Fruit fly (Drosophila melanogaster) whole organism, embryonic: ENCODE measurements around the gene CG7386.

Experiments
- Ada2b ChIP-seq: fragments of 200-800 bp; sonication (Bioruptor generic); IDR thresholded peaks from 2 replicates; pipeline ENCODE4 v1.3.6; 2022; ENCODE audit warnings: missing biosample characterization, missing genetic modification characterization
- Bteb2 ChIP-seq: fragments of 200-800 bp; sonication (Bioruptor generic); optimal IDR thresholded peaks from 2 replicates; lab custom pipeline; 2016; ENCODE audit warnings: missing biosample characterization, missing genetic modification characterization
- CG11695 ChIP-seq: fragments of 200-800 bp; sonication (Bioruptor generic); IDR thresholded peaks from 3 replicates; pipeline ENCODE4 v1.3.6; 2022; ENCODE audit warnings: missing biosample characterization, missing genetic modification characterization
- CG13894 ChIP-seq: fragments of 200-800 bp; sonication (Bioruptor generic); optimal IDR thresholded peaks from 3 replicates; lab custom pipeline; 2018; ENCODE audit warnings: missing biosample characterization, mild to moderate bottlenecking, missing genetic modification characterization, moderate library complexity
- CG14710 ChIP-seq: fragments of 200-800 bp; sonication (Bioruptor generic); optimal IDR thresholded peaks from 3 replicates; lab custom pipeline; 2019; ENCODE audit warnings: missing biosample characterization, mild to moderate bottlenecking, missing genetic modification characterization, moderate library complexity
- CG14965 ChIP-seq: fragments of 200-800 bp; sonication (Bioruptor generic); optimal IDR thresholded peaks from 2 replicates; lab custom pipeline; 2016; ENCODE audit warnings: missing biosample characterization, missing genetic modification characterization, borderline replicate concordance
- CG15479 ChIP-seq: fragments of 200-800 bp; sonication (Bioruptor generic); optimal IDR thresholded peaks from 3 replicates; lab custom pipeline; 2019; ENCODE audit warnings: missing biosample characterization, mild to moderate bottlenecking, missing genetic modification characterization, moderate library complexity
- CG16813 ChIP-seq: fragments of 200-800 bp; sonication (Bioruptor generic); IDR thresholded peaks from 3 replicates; pipeline ENCODE4 v1.3.6; 2022; ENCODE audit warnings: missing biosample characterization, missing genetic modification characterization; ENCODE audit not compliant: partially characterized antibody
- CG1832 ChIP-seq: fragments of 200-800 bp; sonication (Bioruptor generic); optimal IDR thresholded peaks from 2 replicates; lab custom pipeline; 2017; ENCODE audit warnings: missing biosample characterization, mild to moderate bottlenecking, missing genetic modification characterization, inconsistent platforms
- CG18619 ChIP-seq: fragments of 200-800 bp; sonication (Bioruptor generic); optimal IDR thresholded peaks from 3 replicates; lab custom pipeline; 2017; ENCODE audit warnings: missing biosample characterization, mild to moderate bottlenecking, missing genetic modification characterization
- CG2199 ChIP-seq: fragments of 200-800 bp; sonication (Bioruptor generic); IDR thresholded peaks from 3 replicates; pipeline ENCODE4 v1.3.6; 2022; ENCODE audit warnings: missing biosample characterization, missing genetic modification characterization
- CG3163 ChIP-seq: fragments of 200-800 bp; sonication (Bioruptor generic); optimal IDR thresholded peaks from 3 replicates; lab custom pipeline; 2016; ENCODE audit warnings: missing biosample characterization, missing genetic modification characterization
- CG34422 ChIP-seq: fragments of 200-800 bp; sonication (Bioruptor generic); IDR thresholded peaks from 3 replicates; pipeline ENCODE4 v1.3.6; 2022; ENCODE audit warnings: missing biosample characterization, missing genetic modification characterization
- CG6791 ChIP-seq: fragments of 200-800 bp; sonication (Bioruptor generic); IDR thresholded peaks from 3 replicates; pipeline ENCODE4 v1.3.6; 2022; ENCODE audit warnings: missing biosample characterization, missing genetic modification characterization; ENCODE audit not compliant: partially characterized antibody
- CG7786 ChIP-seq: fragments of 200-800 bp; sonication (Bioruptor generic); optimal IDR thresholded peaks from 2 replicates; lab custom pipeline; 2016; ENCODE audit warnings: missing biosample characterization, missing genetic modification characterization
- CG8290 ChIP-seq, 3 experiments: fragments of 200-800 bp; sonication (Bioruptor generic); optimal IDR thresholded peaks; 2 replicates each; lab custom pipeline; 2016 to 2019; ENCODE audit warnings: missing biosample characterization in 3 of 3, missing genetic modification characterization in 3 of 3, mild to moderate bottlenecking in 2 of 3, moderate library complexity in 1 of 3
- CkIIα-i1 ChIP-seq: fragments of 200-800 bp; sonication (Bioruptor generic); IDR thresholded peaks from 2 replicates; pipeline ENCODE4 v1.3.6; 2022; ENCODE audit warnings: missing biosample characterization, missing genetic modification characterization
- Hey ChIP-seq: fragments of 200-800 bp; sonication (Bioruptor generic); optimal IDR thresholded peaks from 3 replicates; lab custom pipeline; 2018; ENCODE audit warnings: missing biosample characterization, mild to moderate bottlenecking, missing genetic modification characterization
- Hr78 ChIP-seq, 2 experiments: fragments of 200-800 bp in 1 of 2; fragments of >200 bp in 1 of 2; sonication (Bioruptor generic) in 1 of 2; optimal IDR thresholded peaks; 2 replicates each; lab custom pipeline; 2017 to 2019; ENCODE audit warnings: missing biosample characterization in 2 of 2, missing genetic modification characterization in 2 of 2, mild to moderate bottlenecking in 1 of 2, moderate library complexity in 1 of 2
- Pdp1 ChIP-seq, 2 experiments: fragments of 200-800 bp; sonication (Bioruptor generic); optimal IDR thresholded peaks; 3 replicates each; lab custom pipeline; 2016; ENCODE audit warnings: missing biosample characterization in 2 of 2, missing genetic modification characterization in 2 of 2, mild to moderate bottlenecking in 1 of 2, moderate library complexity in 1 of 2
- Ptx1 ChIP-seq: fragments of 200-800 bp; sonication (Bioruptor generic); IDR thresholded peaks from 2 replicates; pipeline ENCODE4 v1.3.6; 2022; ENCODE audit warnings: missing biosample characterization, missing genetic modification characterization
- Ravus ChIP-seq: fragments of 200-800 bp; sonication (Bioruptor generic); IDR thresholded peaks from 2 replicates; pipeline ENCODE4 v1.3.6; 2022; ENCODE audit warnings: missing biosample characterization, missing genetic modification characterization
- Rx ChIP-seq: fragments of 200-800 bp; sonication (Bioruptor generic); IDR thresholded peaks from 2 replicates; pipeline ENCODE4 v1.3.6; 2022; ENCODE audit warnings: missing biosample characterization, missing genetic modification characterization
- Sox102F ChIP-seq: fragments of 200-800 bp; sonication (Bioruptor generic); optimal IDR thresholded peaks from 2 replicates; lab custom pipeline; 2018; ENCODE audit warnings: missing biosample characterization, mild to moderate bottlenecking, missing genetic modification characterization, moderate library complexity
- Trl ChIP-seq, 3 experiments: fragments of >200 bp in 2 of 3; fragments of 200-800 bp in 1 of 3; sonication (Bioruptor generic) in 1 of 3; optimal IDR thresholded peaks; 2 replicates in 1 of 3; 3 replicates in 2 of 3; lab custom pipeline; 2016 to 2017; ENCODE audit warnings: missing biosample characterization in 1 of 3, missing genetic modification characterization in 1 of 3
- Xrp1 ChIP-seq: fragments of 200-800 bp; sonication (Bioruptor generic); IDR thresholded peaks from 2 replicates; pipeline ENCODE4 v1.3.6; 2022; ENCODE audit warnings: missing biosample characterization, missing genetic modification characterization
- ash1 ChIP-seq: fragments of 200-800 bp; sonication (Bioruptor generic); optimal IDR thresholded peaks from 2 replicates; lab custom pipeline; 2018; ENCODE audit warnings: missing biosample characterization, mild to moderate bottlenecking, missing genetic modification characterization
- caup ChIP-seq: fragments of 200-800 bp; sonication (Bioruptor generic); optimal IDR thresholded peaks from 3 replicates; lab custom pipeline; 2017; ENCODE audit warnings: missing biosample characterization, mild to moderate bottlenecking, missing genetic modification characterization, moderate library complexity; ENCODE audit not compliant: severe bottlenecking
- chinmo ChIP-seq: fragments of 200-800 bp; sonication (Bioruptor generic); IDR thresholded peaks from 4 replicates; pipeline ENCODE4 v1.3.6; 2022; ENCODE audit warnings: missing biosample characterization, missing genetic modification characterization; ENCODE audit not compliant: partially characterized antibody
- dimm ChIP-seq: fragments of 200-800 bp; sonication (Bioruptor generic); IDR thresholded peaks from 2 replicates; pipeline ENCODE4 v1.3.6; 2022; ENCODE audit warnings: missing biosample characterization, missing genetic modification characterization
- ftz-f1 ChIP-seq: fragments of 200-800 bp; sonication (Bioruptor generic); optimal IDR thresholded peaks from 2 replicates; lab custom pipeline; 2016; ENCODE audit warnings: missing biosample characterization, missing genetic modification characterization
- hbn ChIP-seq: fragments of 200-800 bp; sonication (Bioruptor generic); IDR thresholded peaks from 2 replicates; pipeline ENCODE4 v1.3.6; 2022; ENCODE audit warnings: missing biosample characterization, missing genetic modification characterization; ENCODE audit not compliant: partially characterized antibody
- jigr1 ChIP-seq: fragments of 200-800 bp; sonication (Bioruptor generic); IDR thresholded peaks from 3 replicates; pipeline ENCODE4 v1.3.6; 2022; ENCODE audit warnings: missing biosample characterization, missing genetic modification characterization
- jing ChIP-seq: fragments of 200-800 bp; sonication (Bioruptor generic); optimal IDR thresholded peaks from 2 replicates; lab custom pipeline; 2018; ENCODE audit warnings: missing biosample characterization, mild to moderate bottlenecking, missing genetic modification characterization
- lilli ChIP-seq: fragments of 200-800 bp; sonication (Bioruptor generic); optimal IDR thresholded peaks from 3 replicates; lab custom pipeline; 2016; ENCODE audit warnings: missing biosample characterization, missing genetic modification characterization
- nerfin-1 ChIP-seq: fragments of 200-800 bp; sonication (Bioruptor generic); optimal IDR thresholded peaks from 3 replicates; lab custom pipeline; 2019; ENCODE audit warnings: missing biosample characterization, mild to moderate bottlenecking, missing genetic modification characterization, moderate library complexity
- nerfin-2 ChIP-seq: fragments of 200-800 bp; sonication (Bioruptor generic); IDR thresholded peaks from 2 replicates; pipeline ENCODE4 v1.3.6; 2022; ENCODE audit warnings: missing biosample characterization, missing genetic modification characterization; ENCODE audit not compliant: partially characterized antibody
- nmo ChIP-seq: fragments of 200-800 bp; sonication (Bioruptor generic); optimal IDR thresholded peaks from 2 replicates; lab custom pipeline; 2018; ENCODE audit warnings: missing biosample characterization, mild to moderate bottlenecking, missing genetic modification characterization, moderate library complexity
- onecut ChIP-seq: fragments of 200-800 bp; sonication (Bioruptor generic); IDR thresholded peaks from 2 replicates; pipeline ENCODE4 v1.3.6; 2022; ENCODE audit warnings: missing biosample characterization, missing genetic modification characterization
- otp ChIP-seq: fragments of 200-800 bp; sonication (Bioruptor generic); IDR thresholded peaks from 3 replicates; pipeline ENCODE4, ENCODE4 v1.3.6; 2022; ENCODE audit warnings: missing biosample characterization, missing genetic modification characterization
- rib ChIP-seq: fragments of 200-800 bp; sonication (Bioruptor generic); IDR thresholded peaks from 2 replicates; pipeline ENCODE4 v1.3.6; 2022; ENCODE audit warnings: missing biosample characterization, missing genetic modification characterization
- sc ChIP-seq, 3 experiments: fragments of >200 bp in 2 of 3; fragments of 200-800 bp in 1 of 3; sonication (Bioruptor generic) in 1 of 3; optimal IDR thresholded peaks; 2 replicates in 2 of 3; 3 replicates in 1 of 3; lab custom pipeline; 2017; ENCODE audit warnings: mild to moderate bottlenecking in 1 of 3, missing biosample characterization in 1 of 3, missing genetic modification characterization in 1 of 3, missing genetic modification reagents in 1 of 3
- sd ChIP-seq: fragments of 200-800 bp; sonication (Bioruptor generic); optimal IDR thresholded peaks from 3 replicates; lab custom pipeline; 2018; ENCODE audit warnings: missing biosample characterization, mild to moderate bottlenecking, missing genetic modification characterization, moderate library complexity
- sens ChIP-seq: fragments of 200-800 bp; sonication (Bioruptor generic); peaks from one replicate; lab custom pipeline; 2016; ENCODE audit warnings: missing biosample characterization, missing genetic modification characterization
- so ChIP-seq: fragments of 200-800 bp; sonication (Bioruptor generic); IDR thresholded peaks from 3 replicates; pipeline ENCODE4 v1.3.6; 2022; ENCODE audit warnings: missing biosample characterization, missing genetic modification characterization
- tgo ChIP-seq: fragments of 200-800 bp; sonication (Bioruptor generic); IDR thresholded peaks from 3 replicates; pipeline ENCODE4 v1.3.6; 2022; ENCODE audit warnings: missing biosample characterization, missing genetic modification characterization
- usp ChIP-seq: fragments of >200 bp; optimal IDR thresholded peaks from 2 replicates; lab custom pipeline; 2017; ENCODE audit warnings: missing biosample characterization, missing genetic modification characterization

CG7386 gene

DNA sequence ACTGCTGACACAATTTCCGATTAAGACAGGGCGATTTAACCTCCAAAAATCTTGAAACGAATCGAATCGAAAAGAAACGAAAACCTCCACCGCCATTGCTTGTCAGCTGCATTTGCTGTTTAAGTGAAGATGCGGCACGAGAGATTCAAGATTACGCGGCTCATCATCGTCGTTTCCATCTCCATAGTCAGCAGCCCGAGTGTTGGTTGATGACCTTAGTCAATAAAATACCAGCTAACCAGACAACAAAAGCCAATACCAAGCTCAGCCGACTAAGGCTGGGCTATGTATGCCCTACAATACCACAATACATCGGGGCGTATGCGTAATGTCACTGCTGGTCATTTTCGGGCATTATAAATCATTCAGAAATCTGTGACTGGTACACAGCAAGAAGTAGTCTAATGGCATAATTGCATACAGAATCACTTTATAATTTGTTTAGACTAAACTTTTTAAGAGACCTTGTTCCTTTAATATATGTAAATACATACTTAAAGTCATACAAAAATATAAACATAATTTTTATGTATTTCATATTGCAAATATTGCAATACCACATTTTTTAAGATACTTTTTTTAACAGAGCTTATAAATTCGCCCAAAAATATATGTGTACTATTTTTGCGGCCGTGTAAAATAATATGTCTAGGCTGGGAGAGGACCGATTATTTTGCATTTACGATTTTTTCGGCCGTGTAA lies 48.6 kb upstream of the CG7386 start (continued):
- TF ChIP-seq onecut (GFP tag; lab: Robert Waterston, UW) (no peak), Ravus (GFP tag; lab: Robert Waterston, UW) (no peak), CG11695 (GFP tag; lab: Robert Waterston, UW) (0 out of 3 replicates have a peak, but pooled peaks have one; percentile 17), CG1832 (GFP tag; lab: Kevin White, UChicago) (no peak), rib (GFP tag; lab: Robert Waterston, UW) (no peak), CkIIα-i1 (no peak), CG14710 (tag; lab: Kevin White, UChicago) (no peak), sd (tag; lab: Kevin White, UChicago) (peak; percentile 12), tgo (peak; percentile 14; the same call in 1 of the 3 replicates), lilli (GFP tag; lab: Kevin White, UChicago) (no peak), Bteb2 (GFP tag; lab: Kevin White, UChicago) (no peak), Rx (no peak), jigr1 (no peak), CG34422 (GFP tag; lab: Robert Waterston, UW) (no peak), Xrp1 (GFP tag; lab: Robert Waterston, UW) (no peak), Ptx1 (GFP tag; lab: Robert Waterston, UW) (peak; percentile 26; the same call in 1 of the 2 replicates)

DNA sequence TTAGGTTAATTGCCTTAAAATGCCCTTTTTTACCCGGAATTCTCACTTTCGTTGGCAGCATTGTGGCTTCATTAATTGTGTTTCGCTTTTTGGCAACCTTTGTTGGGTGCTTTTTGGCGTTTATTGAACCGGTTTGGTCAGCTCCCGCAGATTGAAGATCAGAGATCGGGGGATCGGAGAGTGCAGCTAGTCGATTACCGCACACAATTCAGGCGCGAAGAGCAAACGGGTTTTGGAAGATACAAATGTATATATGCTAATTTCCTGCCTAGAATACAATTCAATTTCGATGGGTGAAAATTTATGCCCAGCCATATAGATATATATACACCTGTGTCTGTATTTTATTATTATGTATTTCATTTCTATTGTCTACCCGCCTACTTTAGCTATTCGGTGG lies 48.0 kb upstream of the CG7386 start:
- TF ChIP-seq chinmo (GFP tag; lab: Robert Waterston, UW): peak; percentile 90
- TF ChIP-seq CG13894 (tag; lab: Kevin White, UChicago): peak; percentile 78
- TF ChIP-seq so: no peak
- TF ChIP-seq CG3163 (GFP tag; lab: Kevin White, UChicago): no peak
- TF ChIP-seq usp (GFP tag; lab: Kevin White, UChicago): no peak
- no peak for TF ChIP-seq dimm (GFP tag; lab: Robert Waterston, UW)
- no peak for TF ChIP-seq Hr78 (GFP tag; optimal IDR thresholded peaks at IDR 0.05; lab: Kevin White, UChicago)
- TF ChIP-seq Pdp1 (GFP tag; optimal IDR thresholded peaks at IDR 0.05; lab: Kevin White, UChicago): peak in 1 of 2 experiments; percentile 65
- peak; percentile 35 for TF ChIP-seq sd (tag; lab: Kevin White, UChicago)
- no peak for TF ChIP-seq sc (optimal IDR thresholded peaks at IDR 0.05; lab: Kevin White, UChicago)
- TF ChIP-seq sc (GFP tag; optimal IDR thresholded peaks at IDR 0.05; lab: Kevin White, UChicago): no peak
- TF ChIP-seq CG18619 (GFP tag; lab: Kevin White, UChicago): no peak
- no peak for TF ChIP-seq nerfin-2
- TF ChIP-seq CG14965: no peak
- no peak for TF ChIP-seq Hey (tag; lab: Kevin White, UChicago)
- no peak for TF ChIP-seq ash1 (GFP tag; lab: Kevin White, UChicago)
- TF ChIP-seq otp (GFP tag; lab: Robert Waterston, UW): no peak
- TF ChIP-seq nerfin-1 (tag; lab: Kevin White, UChicago): no peak
- no peak for TF ChIP-seq CG16813 (GFP tag; lab: Robert Waterston, UW)
- no peak for TF ChIP-seq Trl (optimal IDR thresholded peaks at IDR 0.05; lab: Kevin White, UChicago)
- TF ChIP-seq Trl (GFP tag; optimal IDR thresholded peaks at IDR 0.05; lab: Kevin White, UChicago): no peak
- TF ChIP-seq CG2199 (GFP tag; lab: Robert Waterston, UW): no peak
- TF ChIP-seq sens (GFP tag; lab: Kevin White, UChicago): peak; percentile 28
- TF ChIP-seq CG15479 (GFP tag; lab: Kevin White, UChicago): no peak
- no peak for TF ChIP-seq jing (GFP tag; lab: Kevin White, UChicago)
- TF ChIP-seq ftz-f1: no peak
- no peak for TF ChIP-seq nmo (GFP tag; lab: Kevin White, UChicago)
- no peak for TF ChIP-seq CG8290 (GFP tag; optimal IDR thresholded peaks at IDR 0.05; lab: Kevin White, UChicago)
- no peak for TF ChIP-seq CG8290 (tag; optimal IDR thresholded peaks at IDR 0.05; lab: Kevin White, UChicago)
- no peak for TF ChIP-seq CG7786
- no peak for TF ChIP-seq CG6791
- TF ChIP-seq caup (GFP tag; lab: Kevin White, UChicago): no peak
- no peak for TF ChIP-seq Ada2b (GFP tag; lab: Robert Waterston, UW)
- TF ChIP-seq Sox102F: no peak
- TF ChIP-seq hbn: no peak
